Worm (Caenorhabditis elegans) whole organism, early embryonic: ENCODE results near the gene ima-3.

Source experiments
- B0310.2 ChIP-seq: sonication (generic microtip); optimal IDR thresholded peaks from 2 replicates; lab custom pipeline; 2016; ENCODE audit warnings: mild to moderate bottlenecking, missing genetic modification characterization, missing compliant biosample characterization
- F13C5.2 ChIP-seq: sonication (generic microtip); optimal IDR thresholded peaks from 2 replicates; lab custom pipeline; 2017; ENCODE audit warnings: mild to moderate bottlenecking, missing genetic modification characterization, inconsistent platforms, missing compliant biosample characterization
- aly-1 ChIP-seq: sonication (generic microtip); optimal IDR thresholded peaks from 2 replicates; lab custom pipeline; 2016; ENCODE audit warnings: missing genetic modification characterization, missing compliant biosample characterization
- ama-1 ChIP-seq: fragments of 150-350 bp; optimal IDR thresholded peaks from 2 replicates; lab custom pipeline; 2014
- ceh-36 ChIP-seq: sonication (generic microtip); optimal IDR thresholded peaks from 2 replicates; lab custom pipeline; 2016; ENCODE audit warnings: missing genetic modification characterization, inconsistent platforms, missing compliant biosample characterization
- hmg-4 ChIP-seq: fragments of 200-800 bp; sonication (Bioruptor generic); optimal IDR thresholded peaks from 2 replicates; lab custom pipeline; 2018; ENCODE audit warnings: mild to moderate bottlenecking, missing genetic modification characterization, missing compliant biosample characterization
- hnd-1 ChIP-seq: sonication (generic microtip); optimal IDR thresholded peaks from 2 replicates; lab custom pipeline; 2016; ENCODE audit warnings: missing genetic modification characterization, missing compliant biosample characterization
- scrt-1 ChIP-seq: fragments of 200-800 bp; sonication (Bioruptor generic); IDR thresholded peaks from 2 replicates; pipeline ENCODE4 v1.3.6; 2022; ENCODE audit warnings: missing genetic modification characterization, missing compliant biosample characterization
- sea-1 ChIP-seq: fragments of 200-800 bp; sonication (Bioruptor generic); conservative IDR thresholded peaks from 2 replicates; pipeline ENCODE4 v1.3.6; 2022; ENCODE audit warnings: missing genetic modification characterization, missing compliant biosample characterization
- tbx-11 ChIP-seq: fragments of 200-800 bp; sonication (Bioruptor generic); IDR thresholded peaks from 2 replicates; pipeline ENCODE4 v1.3.6; 2022; ENCODE audit warnings: missing genetic modification characterization, missing compliant biosample characterization
- tra-4 ChIP-seq: sonication (generic microtip); optimal IDR thresholded peaks from 2 replicates; lab custom pipeline; 2017; ENCODE audit warnings: missing genetic modification characterization, missing compliant biosample characterization

DNA sequence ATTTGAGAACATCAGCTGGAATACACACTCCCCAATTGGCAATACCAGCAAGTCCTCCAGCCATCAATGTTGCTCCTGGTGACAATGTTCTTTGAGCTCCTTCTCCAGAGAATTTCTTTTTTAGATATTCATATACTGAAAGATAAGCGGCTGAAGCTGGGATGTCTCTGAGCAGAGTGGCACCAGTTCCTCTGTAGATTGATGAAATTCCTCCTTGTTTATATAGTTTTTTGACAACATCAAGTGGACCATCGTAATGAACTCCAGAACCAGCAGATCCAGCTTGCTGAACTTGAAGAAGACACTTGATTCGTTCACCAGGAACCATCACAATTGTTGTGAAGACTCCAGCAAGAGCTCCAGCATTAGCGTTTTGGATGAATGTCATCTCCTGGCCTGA, 9.4 kb downstream of the ima-3 start:
- TF ChIP-seq aly-1 (tag; lab: Kevin White, UChicago) (no peak), ceh-36 (tag; lab: Kevin White, UChicago) (no peak), hnd-1 (tag; lab: Kevin White, UChicago) (no peak), hmg-4 (no peak), sea-1 (GFP tag; lab: Robert Waterston, UW) (no peak), ama-1 (lab: Kevin White, UChicago) (no peak), tbx-11 (GFP tag; lab: Robert Waterston, UW) (no peak), B0310.2 (no peak), F13C5.2 (tag; lab: Kevin White, UChicago) (no peak), scrt-1 (GFP tag; lab: Robert Waterston, UW) (no peak), tra-4 (no peak)
